Worm (Caenorhabditis elegans): ENCODE measurements around the gene npax-1.
"Not testable (repeated sequence)": the region's sequence is repeated elsewhere in the genome, so short reads cannot be mapped to it uniquely, and the experiment has no call there.

Gene npax-1

ce11 chrII:7331224-7331623 lies at the start of gene npax-1:
Gene npax-1, minus strand, starts transcription at chrII:7331324.
- TF ChIP-seq dao-5 (tag; optimal IDR thresholded peaks at IDR 0.05) (no peak), W03F9.2 (tag; optimal IDR thresholded peaks at IDR 0.05) (no peak)

- no peak for TF ChIP-seq W03F9.2 (tag; optimal IDR thresholded peaks at IDR 0.05)
- TF ChIP-seq him-1 (tag; optimal IDR thresholded peaks at IDR 0.05) = no peak
- no peak for TF ChIP-seq dao-5 (tag; optimal IDR thresholded peaks at IDR 0.05)
These were observed 47.9 kb upstream of the npax-1 start, which contains the start of gene C07D10.6 for ce11 chrII:7379021-7379420. Gene C07D10.6, plus strand, starts transcription at chrII:7379321.

ce11 chrII:7374980-7375379 lies 43.9 kb upstream of the npax-1 start, which contains the start of gene F43E2.1:
Gene F43E2.1, plus strand, starts transcription at chrII:7375280.
- TF ChIP-seq W03F9.2 (tag; optimal IDR thresholded peaks at IDR 0.05) (no peak), dao-5 (tag; optimal IDR thresholded peaks at IDR 0.05) (no peak), him-1 (tag; optimal IDR thresholded peaks at IDR 0.05) (no peak)

ce11 chrII:7374143-7374542 lies 43.0 kb upstream of the npax-1 start, which contains the start of the genes mtch-1 and rpb-4:
Gene mtch-1, minus strand, starts transcription at chrII:7374166.
Gene rpb-4, plus strand, starts transcription at chrII:7374495.
- TF ChIP-seq dao-5 (tag; optimal IDR thresholded peaks at IDR 0.05) (no peak), him-1 (tag; optimal IDR thresholded peaks at IDR 0.05) (no peak), W03F9.2 (tag; optimal IDR thresholded peaks at IDR 0.05) (peak; percentile 75)

ce11 chrII:7370195-7370594 lies 39.1 kb upstream of the npax-1 start, which contains the start of gene F43E2.11:
Gene F43E2.11, minus strand, starts transcription at chrII:7370295.
- not testable (repeated sequence) for TF ChIP-seq dao-5, him-1, W03F9.2 (tag; optimal IDR thresholded peaks at IDR 0.05)

- TF ChIP-seq him-1 (tag; optimal IDR thresholded peaks at IDR 0.05) (no peak), W03F9.2 (tag; optimal IDR thresholded peaks at IDR 0.05) (no peak), dao-5 (tag; optimal IDR thresholded peaks at IDR 0.05) (no peak)
These were observed 37.6 kb upstream of the npax-1 start, which contains the start of gene F43E2.6 for ce11 chrII:7368761-7369160. Gene F43E2.6, minus strand, starts transcription at chrII:7368861.

- peak; percentile 40 for TF ChIP-seq W03F9.2 (tag; optimal IDR thresholded peaks at IDR 0.05)
- no peak for TF ChIP-seq him-1 (tag; optimal IDR thresholded peaks at IDR 0.05)
These were observed 32.9 kb upstream of the npax-1 start, which contains the start of gene msra-1 for ce11 chrII:7363990-7364455. Gene msra-1, minus strand, starts transcription at chrII:7364040.

ce11 chrII:7358489-7358943 lies 27.4 kb upstream of the npax-1 start, which contains the start of gene insc-1:
Gene insc-1, plus strand, starts transcription at chrII:7358893.
- TF ChIP-seq dao-5 (tag; optimal IDR thresholded peaks at IDR 0.05) (no peak), him-1 (tag; optimal IDR thresholded peaks at IDR 0.05) (no peak), W03F9.2 (tag; optimal IDR thresholded peaks at IDR 0.05) (no peak)

- TF ChIP-seq W03F9.2 (tag; optimal IDR thresholded peaks at IDR 0.05) (no peak), dao-5 (tag; optimal IDR thresholded peaks at IDR 0.05) (no peak), him-1 (tag; optimal IDR thresholded peaks at IDR 0.05) (no peak)
These were observed 26.1 kb upstream of the npax-1 start for ce11 chrII:7357176-7357575.

- TF ChIP-seq him-1 (tag; optimal IDR thresholded peaks at IDR 0.05) (no peak), dao-5 (tag; optimal IDR thresholded peaks at IDR 0.05) (no peak)
These were observed 25.6 kb upstream of the npax-1 start for ce11 chrII:7356773-7357172.

- TF ChIP-seq dao-5 (tag; optimal IDR thresholded peaks at IDR 0.05) (no peak), W03F9.2 (tag; optimal IDR thresholded peaks at IDR 0.05) (no peak), him-1 (tag; optimal IDR thresholded peaks at IDR 0.05) (no peak)
These were observed 25.2 kb upstream of the npax-1 start, which contains the start of gene haf-2 for ce11 chrII:7356326-7356725. Gene haf-2, minus strand, starts transcription at chrII:7356426.

ce11 chrII:7353027-7353426 lies 21.9 kb upstream of the npax-1 start:
- no peak for TF ChIP-seq dao-5 (tag; optimal IDR thresholded peaks at IDR 0.05)
- no peak for TF ChIP-seq W03F9.2 (tag; optimal IDR thresholded peaks at IDR 0.05)
- no peak for TF ChIP-seq him-1 (tag; optimal IDR thresholded peaks at IDR 0.05)

ce11 chrII:7352507-7352906 lies 21.4 kb upstream of the npax-1 start, which contains the start of gene hsp-4:
Gene hsp-4, minus strand, starts transcription at chrII:7352645.
- TF ChIP-seq dao-5 (tag; optimal IDR thresholded peaks at IDR 0.05) = no peak
- TF ChIP-seq him-1 (tag; optimal IDR thresholded peaks at IDR 0.05) = no peak
- no peak for TF ChIP-seq W03F9.2 (tag; optimal IDR thresholded peaks at IDR 0.05)

- TF ChIP-seq dao-5 (tag; optimal IDR thresholded peaks at IDR 0.05) (no peak), W03F9.2 (tag; optimal IDR thresholded peaks at IDR 0.05) (no peak), him-1 (tag; optimal IDR thresholded peaks at IDR 0.05) (no peak)
These were observed 16.9 kb upstream of the npax-1 start for ce11 chrII:7348063-7348462.

ce11 chrII:7345858-7346257 lies 14.7 kb upstream of the npax-1 start:
- TF ChIP-seq W03F9.2 (tag; optimal IDR thresholded peaks at IDR 0.05) = no peak
